Fruit fly (Drosophila melanogaster) whole organism: Measurements from ENCODE around the gene CG14324.

Experiments
- CG8478 ChIP-seq: fragments of >200 bp; optimal IDR thresholded peaks from 2 replicates; lab custom pipeline; 2018; ENCODE audit warnings: inconsistent platforms
- Dll ChIP-seq: fragments of >200 bp; optimal IDR thresholded peaks from 2 replicates; lab custom pipeline; 2017
- EcR ChIP-seq, 2 experiments: fragments of >200 bp; optimal IDR thresholded peaks; 2 replicates each; lab custom pipeline; 2017; ENCODE audit warnings: missing biosample characterization in 2 of 2, missing genetic modification characterization in 2 of 2, missing genetic modification reagents in 2 of 2
- pan ChIP-seq: fragments of >200 bp; optimal IDR thresholded peaks from 2 replicates; lab custom pipeline; 2017
- psq ChIP-seq: fragments of >200 bp; optimal IDR thresholded peaks from 2 replicates; lab custom pipeline; 2017
- usp ChIP-seq: fragments of >200 bp; optimal IDR thresholded peaks from 2 replicates; lab custom pipeline; 2017; ENCODE audit warnings: missing biosample characterization, missing genetic modification characterization, mixed read lengths

CG14324 gene

dm6 chr3R:17618699-17619150 is at the start of gene CG14324, which contains the start of gene CG14326:
Gene CG14324 (minus strand): TSS chr3R:17618799.
Gene CG14326 (plus strand): TSS chr3R:17619100.
- TF ChIP-seq EcR (GFP tag; optimal IDR thresholded peaks at IDR 0.05; lab: Kevin White, UChicago) = peak in 1 of 2 experiments; percentile 13
- TF ChIP-seq CG8478 (lab: Kevin White, UChicago) = no peak
- TF ChIP-seq psq (lab: Kevin White, UChicago) = no peak

DNA sequence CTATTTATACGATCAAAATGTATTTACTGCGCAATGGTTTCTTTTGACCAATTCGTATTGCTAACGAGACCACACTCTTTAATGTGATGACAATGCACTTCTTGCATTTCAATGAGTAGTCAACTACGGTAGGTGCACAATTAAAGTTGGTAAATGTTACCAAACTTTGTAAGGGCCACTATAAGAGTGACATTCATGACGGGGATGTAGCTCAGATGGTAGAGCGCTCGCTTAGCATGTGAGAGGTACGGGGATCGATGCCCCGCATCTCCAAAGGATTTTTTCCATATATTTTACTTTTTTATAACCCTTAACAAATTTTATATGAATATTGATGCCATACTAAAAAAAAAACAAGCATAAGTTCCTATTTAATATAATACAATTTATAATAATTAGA is 49.4 kb upstream of the CG14324 start:
- TF ChIP-seq EcR (GFP tag; optimal IDR thresholded peaks at IDR 0.05; lab: Kevin White, UChicago) (no peak), usp (GFP tag; lab: Kevin White, UChicago) (no peak), Dll (lab: Kevin White, UChicago) (no peak), CG8478 (lab: Kevin White, UChicago) (no peak), pan (lab: Kevin White, UChicago) (no peak), psq (lab: Kevin White, UChicago) (no peak)

DNA sequence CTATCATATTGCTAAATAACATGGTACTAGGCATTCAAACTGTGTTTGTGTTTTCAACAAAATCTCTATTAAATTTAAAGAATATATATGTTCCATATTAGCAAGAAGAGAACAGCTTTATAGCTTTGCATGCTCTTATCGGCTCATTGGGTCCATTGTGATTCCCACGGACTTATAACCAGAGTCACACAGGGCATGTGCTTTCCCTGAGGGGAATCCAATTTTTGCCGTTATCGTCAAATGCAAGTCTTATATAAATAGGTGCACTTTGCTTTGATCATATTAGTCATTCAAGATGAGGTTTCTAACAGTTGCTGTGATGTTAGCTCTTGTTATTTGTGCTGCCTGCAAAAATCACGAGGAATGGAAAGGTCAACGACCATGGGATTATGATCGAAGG is 48.7 kb upstream of the CG14324 start, which contains the start of gene CG45045:
TSS of gene CG45045 (plus strand) at position 294 of the 400 bp plus-strand sequence.
- no peak for TF ChIP-seq CG8478 (lab: Kevin White, UChicago)
- no peak for TF ChIP-seq usp (GFP tag; lab: Kevin White, UChicago)
- no peak for TF ChIP-seq psq (lab: Kevin White, UChicago)

dm6 chr3R:17666797-17667156 is 48.2 kb upstream of the CG14324 start:
- no peak for TF ChIP-seq usp (GFP tag; lab: Kevin White, UChicago)
- TF ChIP-seq Dll (lab: Kevin White, UChicago) = no peak
- no peak for TF ChIP-seq psq (lab: Kevin White, UChicago)
- TF ChIP-seq CG8478 (lab: Kevin White, UChicago) = no peak

DNA sequence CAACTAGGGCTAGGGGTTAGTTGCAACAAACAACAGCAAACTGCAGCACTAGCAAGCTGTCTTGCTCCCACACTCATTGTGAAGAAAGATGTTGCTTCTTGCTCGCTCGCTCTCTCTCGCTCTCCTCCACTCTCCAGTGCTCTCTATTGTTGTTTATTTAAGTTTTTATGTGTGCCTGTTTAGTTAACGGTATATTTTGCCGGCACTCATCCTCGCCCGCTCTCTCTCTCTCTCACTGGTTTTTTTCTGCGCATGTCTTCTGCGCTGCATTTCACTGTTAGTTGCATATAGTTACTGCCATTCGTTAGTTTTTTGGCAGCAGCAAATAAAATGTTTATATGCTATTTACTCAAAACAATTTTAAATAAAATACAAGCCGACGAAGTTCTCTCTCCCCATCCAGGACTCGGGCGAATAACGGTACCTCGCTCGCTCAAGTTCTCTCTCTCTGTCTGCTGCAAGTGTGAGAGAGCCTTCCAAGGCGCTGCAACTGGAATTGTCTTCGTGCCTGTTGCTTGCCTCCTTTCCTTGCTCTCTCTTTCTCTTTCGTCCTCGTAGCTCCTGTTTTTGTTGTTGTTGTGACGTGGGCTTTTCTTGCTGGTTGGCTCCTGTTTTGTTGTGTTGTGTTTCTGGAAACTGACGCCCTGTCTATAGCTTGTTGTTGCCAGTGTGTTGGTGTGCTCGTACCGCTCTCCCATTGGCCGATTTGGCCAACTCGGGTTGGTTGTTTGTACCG is 47.6 kb upstream of the CG14324 start:
- no peak for TF ChIP-seq Dll (lab: Kevin White, UChicago)
- no peak for TF ChIP-seq EcR (GFP tag; optimal IDR thresholded peaks at IDR 0.05; lab: Kevin White, UChicago)
- no peak for TF ChIP-seq psq (lab: Kevin White, UChicago)
- no peak for TF ChIP-seq CG8478 (lab: Kevin White, UChicago)
- no peak for TF ChIP-seq pan (lab: Kevin White, UChicago)
- TF ChIP-seq usp (GFP tag; lab: Kevin White, UChicago) = no peak

dm6 chr3R:17656923-17657322 is 38.3 kb upstream of the CG14324 start:
- TF ChIP-seq EcR (GFP tag; optimal IDR thresholded peaks at IDR 0.05; lab: Kevin White, UChicago) (no peak), usp (GFP tag; lab: Kevin White, UChicago) (no peak), CG8478 (lab: Kevin White, UChicago) (no peak), pan (lab: Kevin White, UChicago) (no peak), psq (lab: Kevin White, UChicago) (no peak), Dll (lab: Kevin White, UChicago) (no peak)

DNA sequence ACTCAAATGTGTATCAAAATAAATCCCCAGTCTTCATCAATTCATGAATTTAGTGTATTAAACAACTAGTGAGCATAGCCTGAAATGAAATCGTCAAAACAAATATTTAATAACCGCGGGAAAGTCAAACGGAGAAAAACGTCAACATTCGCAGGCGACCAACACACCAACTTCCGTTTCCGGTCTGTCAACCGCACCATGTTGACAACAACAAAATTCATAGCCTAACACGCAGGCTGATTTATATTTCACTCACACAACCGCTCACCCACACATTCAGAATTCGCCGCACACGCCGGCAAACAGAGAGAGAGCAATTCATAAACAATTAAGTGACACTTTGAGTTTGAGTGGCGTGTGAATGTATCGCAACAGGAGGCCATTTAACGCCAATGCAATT is 36.4 kb upstream of the CG14324 start:
- TF ChIP-seq EcR (GFP tag; optimal IDR thresholded peaks at IDR 0.05; lab: Kevin White, UChicago) = no peak
- TF ChIP-seq psq (lab: Kevin White, UChicago) = no peak
- TF ChIP-seq CG8478 (lab: Kevin White, UChicago) = no peak
- no peak for TF ChIP-seq Dll (lab: Kevin White, UChicago)
- no peak for TF ChIP-seq pan (lab: Kevin White, UChicago)
- no peak for TF ChIP-seq usp (GFP tag; lab: Kevin White, UChicago)

DNA sequence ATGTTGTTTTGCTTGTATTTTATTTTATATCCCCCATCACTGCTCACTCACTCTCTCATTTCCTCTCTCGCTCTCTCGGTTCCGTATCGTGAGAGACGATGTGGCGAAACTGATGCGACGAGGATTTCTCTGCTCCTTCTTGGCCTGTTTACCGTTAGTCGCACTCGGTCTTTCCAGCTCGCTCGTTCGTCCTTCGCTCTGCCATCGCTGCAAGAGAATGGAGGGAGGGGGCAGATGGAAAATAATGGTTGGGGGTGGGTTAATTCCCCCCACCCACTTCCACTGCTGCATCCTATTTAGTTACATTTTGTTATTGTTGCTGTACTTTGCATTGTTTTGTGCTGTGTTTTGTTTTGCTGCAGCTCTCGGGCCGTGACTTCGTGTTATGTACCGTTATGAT is 35.3 kb upstream of the CG14324 start:
- TF ChIP-seq EcR (GFP tag; optimal IDR thresholded peaks at IDR 0.05; lab: Kevin White, UChicago) (no peak), usp (GFP tag; lab: Kevin White, UChicago) (no peak), CG8478 (lab: Kevin White, UChicago) (no peak), psq (lab: Kevin White, UChicago) (no peak), pan (lab: Kevin White, UChicago) (no peak)

DNA sequence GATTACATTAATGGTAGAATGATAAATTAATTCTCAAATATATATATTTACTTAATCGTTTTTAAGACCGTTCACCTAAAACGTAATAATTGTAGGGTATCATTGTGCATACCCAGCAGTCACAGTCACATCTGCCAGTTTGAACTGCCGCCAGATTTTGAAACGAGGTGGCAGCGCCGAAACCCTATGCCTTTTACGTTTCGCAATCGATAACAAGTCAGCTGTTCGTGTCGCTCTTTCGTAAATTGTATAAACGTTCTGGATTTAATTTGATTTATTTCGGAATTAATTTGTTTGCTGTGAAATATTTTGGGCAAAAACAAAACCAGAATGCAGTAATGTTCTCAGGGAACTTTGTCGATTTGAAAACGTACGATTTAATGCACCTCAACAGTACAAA is 28.8 kb upstream of the CG14324 start, which contains the start of gene CG14322:
TSS of gene CG14322 (plus strand) at position 236 of the 400 bp plus-strand sequence.
- TF ChIP-seq CG8478 (lab: Kevin White, UChicago) = no peak
- no peak for TF ChIP-seq pan (lab: Kevin White, UChicago)
- TF ChIP-seq usp (GFP tag; lab: Kevin White, UChicago) = no peak
- TF ChIP-seq psq (lab: Kevin White, UChicago) = no peak
- no peak for TF ChIP-seq EcR (GFP tag; optimal IDR thresholded peaks at IDR 0.05; lab: Kevin White, UChicago)
- no peak for TF ChIP-seq Dll (lab: Kevin White, UChicago)

DNA sequence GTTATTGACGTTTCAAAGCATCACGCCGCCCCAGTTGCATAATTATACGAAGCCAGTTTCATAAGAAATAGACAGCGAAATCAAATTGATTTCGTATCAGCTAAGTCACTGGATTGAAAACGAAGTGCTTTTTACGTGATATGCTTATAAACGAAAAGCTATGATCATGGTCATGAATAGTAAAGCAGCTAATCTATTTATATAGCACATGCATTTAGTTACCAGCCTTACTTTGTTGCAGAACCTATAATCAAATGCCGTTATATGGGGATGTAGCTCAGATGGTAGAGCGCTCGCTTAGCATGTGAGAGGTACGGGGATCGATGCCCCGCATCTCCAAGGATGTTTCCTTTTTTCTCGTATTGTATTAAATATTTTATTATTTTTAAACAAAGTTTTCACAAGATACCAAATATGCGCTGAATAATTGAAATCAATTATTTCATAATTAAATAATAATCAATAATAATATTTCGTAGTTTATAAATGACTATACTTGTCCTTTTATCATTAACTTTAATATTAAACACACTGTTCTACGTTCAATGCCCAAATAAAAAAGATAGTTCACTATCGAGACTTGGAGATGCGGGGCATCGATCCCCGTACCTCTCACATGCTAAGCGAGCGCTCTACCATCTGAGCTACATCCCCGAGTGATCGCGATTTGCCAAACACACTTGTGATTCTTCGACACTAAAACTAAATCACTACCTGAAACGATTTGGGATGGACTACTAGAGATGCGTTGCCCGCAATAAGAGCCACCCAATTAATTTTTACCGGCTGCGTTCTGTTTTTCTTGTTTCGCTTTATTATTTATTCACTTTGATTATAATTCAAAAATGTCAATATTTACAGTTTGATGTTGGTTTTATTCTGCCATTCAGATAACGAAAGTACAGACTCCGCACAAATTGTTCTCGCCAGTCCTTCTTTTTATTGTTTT is 27.8 kb upstream of the CG14324 start:
- TF ChIP-seq usp (GFP tag; lab: Kevin White, UChicago) (no peak), Dll (lab: Kevin White, UChicago) (no peak), psq (lab: Kevin White, UChicago) (no peak), pan (lab: Kevin White, UChicago) (no peak), EcR (GFP tag; optimal IDR thresholded peaks at IDR 0.05; lab: Kevin White, UChicago) (no peak), CG8478 (lab: Kevin White, UChicago) (no peak)

DNA sequence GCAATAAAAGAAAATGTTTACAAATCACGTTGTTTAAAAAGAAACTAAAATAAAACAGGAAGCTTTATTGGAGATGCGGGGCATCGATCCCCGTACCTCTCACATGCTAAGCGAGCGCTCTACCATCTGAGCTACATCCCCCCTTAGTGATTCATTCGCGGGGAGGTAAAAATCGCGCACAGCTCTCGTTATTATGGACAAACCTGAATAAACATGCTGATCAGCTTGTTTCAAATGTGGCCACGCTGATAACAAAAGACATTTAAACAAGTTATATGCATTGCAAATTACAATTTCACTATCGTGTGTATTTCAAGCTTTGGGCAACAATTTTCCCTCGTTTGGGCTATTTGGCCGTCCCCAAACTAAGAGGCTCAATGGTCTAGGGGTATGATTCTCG is 26.6 kb upstream of the CG14324 start:
- TF ChIP-seq EcR (GFP tag; optimal IDR thresholded peaks at IDR 0.05; lab: Kevin White, UChicago) (no peak), CG8478 (lab: Kevin White, UChicago) (no peak), pan (lab: Kevin White, UChicago) (no peak), psq (lab: Kevin White, UChicago) (no peak), Dll (lab: Kevin White, UChicago) (no peak), usp (GFP tag; lab: Kevin White, UChicago) (no peak)
